Worm (Caenorhabditis elegans): ENCODE results near the gene F11C1.1.

DNA sequence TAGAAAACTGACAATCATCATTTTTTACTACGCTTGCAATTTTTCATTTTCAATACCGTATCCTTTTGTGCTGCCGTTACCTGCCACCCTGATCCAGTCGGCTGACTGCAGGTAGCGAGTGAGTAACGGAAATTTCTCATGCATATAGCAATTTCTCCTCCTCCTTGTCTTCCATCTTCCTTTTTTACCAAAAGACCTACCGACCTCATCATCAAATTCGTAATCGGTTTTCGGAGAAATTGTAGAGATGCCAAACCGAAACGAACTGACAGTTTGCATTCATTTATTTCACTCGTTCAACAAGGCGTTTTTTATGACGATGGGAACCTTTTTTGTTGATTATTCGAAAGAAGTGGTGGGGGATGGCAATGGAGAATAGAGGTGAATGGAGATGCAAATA, 25.9 kb upstream of the F11C1.1 start:
- TF ChIP-seq ZK185.1 (tag; optimal IDR thresholded peaks at IDR 0.05; ENCODE audit: poor library complexity, severe bottlenecking) (no peak), attf-6 (GFP tag; IDR thresholded peaks at IDR 0.05) (no peak), him-1 (tag; optimal IDR thresholded peaks at IDR 0.05) (no peak)

All from whole organism, young adult.